Fruit fly (Drosophila melanogaster) whole organism, embryonic: Measurements from ENCODE around the gene CG11865.

ENCODE experiments used
- Bgb ChIP-seq: fragments of 200-800 bp; sonication (Bioruptor generic); IDR thresholded peaks from 2 replicates; pipeline ENCODE4 v1.3.6; 2022; ENCODE audit warnings: missing biosample characterization, missing genetic modification characterization; ENCODE audit not compliant: partially characterized antibody
- CG1024 ChIP-seq: fragments of 200-800 bp; sonication (Bioruptor generic); IDR thresholded peaks from 2 replicates; pipeline ENCODE4 v1.3.6; 2022; ENCODE audit warnings: missing biosample characterization, missing genetic modification characterization
- CG10431 ChIP-seq: fragments of 200-800 bp; sonication (Bioruptor generic); optimal IDR thresholded peaks from 3 replicates; lab custom pipeline; 2018; ENCODE audit warnings: missing biosample characterization, mild to moderate bottlenecking, missing genetic modification characterization
- CG10565 ChIP-seq: fragments of 200-800 bp; sonication (Bioruptor generic); optimal IDR thresholded peaks from 3 replicates; lab custom pipeline; 2016; ENCODE audit warnings: missing biosample characterization, mild to moderate bottlenecking, missing genetic modification characterization
- CG10979 ChIP-seq: fragments of 200-800 bp; sonication (Bioruptor generic); optimal IDR thresholded peaks from 2 replicates; lab custom pipeline; 2018; ENCODE audit warnings: missing biosample characterization, mild to moderate bottlenecking, missing genetic modification characterization, moderate library complexity
- CG11398 ChIP-seq: fragments of 200-800 bp; sonication (Bioruptor generic); optimal IDR thresholded peaks from 2 replicates; lab custom pipeline; 2016; ENCODE audit warnings: missing biosample characterization, missing genetic modification characterization
- CG12659 ChIP-seq: fragments of 200-800 bp; sonication (Bioruptor generic); optimal IDR thresholded peaks from 3 replicates; lab custom pipeline; 2017; ENCODE audit warnings: mild to moderate bottlenecking, missing biosample characterization, missing genetic modification reagents, missing genetic modification characterization
- CG13287 ChIP-seq: fragments of 200-800 bp; sonication (Bioruptor generic); IDR thresholded peaks from 2 replicates; pipeline ENCODE4 v1.3.6; 2022; ENCODE audit warnings: missing biosample characterization, missing genetic modification characterization; ENCODE audit not compliant: partially characterized antibody
- CG13296 ChIP-seq: fragments of 200-800 bp; sonication (Bioruptor generic); optimal IDR thresholded peaks from 3 replicates; lab custom pipeline; 2018; ENCODE audit warnings: missing biosample characterization, mild to moderate bottlenecking, missing genetic modification characterization
- CG15696 ChIP-seq: fragments of 200-800 bp; sonication (Bioruptor generic); optimal IDR thresholded peaks from 2 replicates; lab custom pipeline; 2019; ENCODE audit warnings: missing biosample characterization, mild to moderate bottlenecking, missing genetic modification characterization, moderate library complexity
- CG17361 ChIP-seq: fragments of 200-800 bp; sonication (Bioruptor generic); IDR thresholded peaks from 3 replicates; pipeline ENCODE4 v1.3.6; 2022; ENCODE audit warnings: missing biosample characterization, missing genetic modification characterization
- CG34376 ChIP-seq: fragments of 200-800 bp; sonication (Bioruptor generic); optimal IDR thresholded peaks from 2 replicates; lab custom pipeline; 2018; ENCODE audit warnings: missing biosample characterization, mild to moderate bottlenecking, missing genetic modification characterization
- Camta ChIP-seq: fragments of 200-800 bp; sonication (Bioruptor generic); optimal IDR thresholded peaks from 2 replicates; lab custom pipeline; 2016; ENCODE audit warnings: missing biosample characterization, missing genetic modification characterization
- D19A ChIP-seq: fragments of 200-800 bp; optimal IDR thresholded peaks from 3 replicates; lab custom pipeline; 2019; ENCODE audit warnings: missing biosample characterization, mild to moderate bottlenecking, missing genetic modification characterization, moderate library complexity
- Deaf1 ChIP-seq: fragments of 200-800 bp; optimal IDR thresholded peaks from 3 replicates; lab custom pipeline; 2019; ENCODE audit warnings: missing biosample characterization, mild to moderate bottlenecking, missing genetic modification characterization, moderate library complexity
- Dek ChIP-seq: fragments of 200-800 bp; sonication (Bioruptor generic); optimal IDR thresholded peaks from 3 replicates; lab custom pipeline; 2019; ENCODE audit warnings: missing biosample characterization, mild to moderate bottlenecking, missing genetic modification characterization, moderate library complexity
- Eip74EF ChIP-seq, 2 experiments: fragments of 200-800 bp in 1 of 2; fragments of >200 bp in 1 of 2; sonication (Bioruptor generic) in 1 of 2; optimal IDR thresholded peaks; 2 replicates each; lab custom pipeline; 2017 to 2019; ENCODE audit warnings: missing biosample characterization in 2 of 2, missing genetic modification characterization in 2 of 2, mild to moderate bottlenecking in 1 of 2, moderate library complexity in 1 of 2
- Ets65A ChIP-seq: fragments of 200-800 bp; sonication (Bioruptor generic); peaks from one replicate; lab custom pipeline; 2016; ENCODE audit warnings: missing biosample characterization, missing genetic modification characterization
- Jarid2 ChIP-seq: fragments of 200-800 bp; sonication (Bioruptor generic); optimal IDR thresholded peaks from 3 replicates; lab custom pipeline; 2017; ENCODE audit warnings: mild to moderate bottlenecking, missing biosample characterization, missing genetic modification reagents, missing genetic modification characterization
- Lim3 ChIP-seq: fragments of 200-800 bp; sonication (Bioruptor generic); IDR thresholded peaks from 2 replicates; pipeline ENCODE4 v1.3.6; 2022; ENCODE audit warnings: missing biosample characterization, missing genetic modification characterization
- Lpt ChIP-seq: fragments of >200 bp; optimal IDR thresholded peaks from 2 replicates; lab custom pipeline; 2018; ENCODE audit warnings: missing biosample characterization, missing genetic modification characterization
- MBD-R2 ChIP-seq: fragments of 200-800 bp; sonication (Bioruptor generic); IDR thresholded peaks from 2 replicates; pipeline ENCODE4 v1.3.6; 2022; ENCODE audit warnings: missing biosample characterization, missing genetic modification characterization
- Mad ChIP-seq: fragments of 200-800 bp; sonication (Bioruptor generic); optimal IDR thresholded peaks from 2 replicates; lab custom pipeline; 2016; ENCODE audit warnings: missing biosample characterization, missing genetic modification characterization
- Med ChIP-seq: fragments of 200-800 bp; sonication (Bioruptor generic); peaks from one replicate; lab custom pipeline; 2016; ENCODE audit warnings: missing biosample characterization, missing genetic modification characterization, mild to moderate bottlenecking, inconsistent platforms, moderate library complexity
- NC2β ChIP-seq: fragments of 200-800 bp; sonication (Bioruptor generic); optimal IDR thresholded peaks from 2 replicates; lab custom pipeline; 2016; ENCODE audit warnings: missing biosample characterization, missing genetic modification characterization
- Nf-YC ChIP-seq: fragments of 200-800 bp; optimal IDR thresholded peaks from 3 replicates; lab custom pipeline; 2019; ENCODE audit warnings: missing biosample characterization, mild to moderate bottlenecking, missing genetic modification characterization, moderate library complexity
- Pdp1 ChIP-seq, 2 experiments: fragments of 200-800 bp; sonication (Bioruptor generic); optimal IDR thresholded peaks; 3 replicates each; lab custom pipeline; 2016; ENCODE audit warnings: missing biosample characterization in 2 of 2, missing genetic modification characterization in 2 of 2, mild to moderate bottlenecking in 1 of 2, moderate library complexity in 1 of 2
- az2 ChIP-seq: fragments of 200-800 bp; sonication (Bioruptor generic); optimal IDR thresholded peaks from 3 replicates; lab custom pipeline; 2016; ENCODE audit warnings: missing biosample characterization, missing genetic modification characterization
- cas ChIP-seq: fragments of 200-800 bp; sonication (Bioruptor generic); IDR thresholded peaks from 2 replicates; pipeline ENCODE4 v1.3.6; 2022; ENCODE audit warnings: missing biosample characterization, missing genetic modification characterization
- chm ChIP-seq: fragments of 200-800 bp; sonication (Bioruptor generic); IDR thresholded peaks from 2 replicates; pipeline ENCODE4 v1.3.6; 2022; ENCODE audit warnings: missing biosample characterization, missing genetic modification characterization
- crc ChIP-seq: fragments of 200-800 bp; sonication (Bioruptor generic); optimal IDR thresholded peaks from 2 replicates; lab custom pipeline; 2016; ENCODE audit warnings: missing biosample characterization, missing genetic modification characterization
- cwo ChIP-seq: fragments of 200-800 bp; sonication (Bioruptor generic); optimal IDR thresholded peaks from 3 replicates; lab custom pipeline; 2017; ENCODE audit warnings: missing biosample characterization, missing genetic modification characterization, mild to moderate bottlenecking, moderate library complexity, missing genetic modification reagents
- dan ChIP-seq: fragments of 200-800 bp; sonication (Bioruptor generic); IDR thresholded peaks from 2 replicates; pipeline ENCODE4 v1.3.6; 2022; ENCODE audit warnings: missing biosample characterization, missing genetic modification characterization
- esg ChIP-seq: fragments of 200-800 bp; sonication (Bioruptor generic); conservative IDR thresholded peaks from 2 replicates; pipeline ENCODE4 v1.3.6; 2022; ENCODE audit warnings: missing biosample characterization, missing genetic modification characterization
- gfzf ChIP-seq: fragments of 200-800 bp; sonication (Bioruptor generic); optimal IDR thresholded peaks from 2 replicates; lab custom pipeline; 2016; ENCODE audit warnings: missing biosample characterization, mild to moderate bottlenecking, missing genetic modification characterization, moderate library complexity
- grau ChIP-seq: fragments of 200-800 bp; optimal IDR thresholded peaks from 3 replicates; lab custom pipeline; 2019; ENCODE audit warnings: missing biosample characterization, mild to moderate bottlenecking, missing genetic modification characterization, moderate library complexity
- gro ChIP-seq: fragments of 200-800 bp; sonication (Bioruptor generic); optimal IDR thresholded peaks from 2 replicates; lab custom pipeline; 2016; ENCODE audit warnings: missing biosample characterization, missing genetic modification characterization
- inv ChIP-seq: fragments of 200-800 bp; sonication (Bioruptor generic); IDR thresholded peaks from 2 replicates; pipeline ENCODE4 v1.3.6; 2022; ENCODE audit warnings: missing biosample characterization, missing genetic modification characterization; ENCODE audit not compliant: partially characterized antibody
- ken ChIP-seq: fragments of 200-800 bp; sonication (Bioruptor generic); IDR thresholded peaks from 3 replicates; pipeline ENCODE4 v1.3.6; 2022; ENCODE audit warnings: missing biosample characterization, missing genetic modification characterization
- lab ChIP-seq: fragments of 200-800 bp; sonication (Bioruptor generic); optimal IDR thresholded peaks from 3 replicates; lab custom pipeline; 2017; ENCODE audit warnings: missing biosample characterization, missing genetic modification characterization, mild to moderate bottlenecking, moderate library complexity, missing genetic modification reagents
- lmd ChIP-seq: fragments of 200-800 bp; sonication (Bioruptor generic); IDR thresholded peaks from 2 replicates; pipeline ENCODE4 v1.3.6; 2022; ENCODE audit warnings: missing biosample characterization, missing genetic modification characterization
- mirr ChIP-seq: fragments of 200-800 bp; sonication (Bioruptor generic); optimal IDR thresholded peaks from 3 replicates; lab custom pipeline; 2018; ENCODE audit warnings: missing biosample characterization, mild to moderate bottlenecking, missing genetic modification characterization
- p53 ChIP-seq: fragments of 200-800 bp; sonication (Bioruptor generic); optimal IDR thresholded peaks from 2 replicates; lab custom pipeline; 2016; ENCODE audit warnings: missing biosample characterization, missing genetic modification characterization
- pum ChIP-seq: fragments of 200-800 bp; sonication (Bioruptor generic); optimal IDR thresholded peaks from 2 replicates; lab custom pipeline; 2016; ENCODE audit warnings: missing biosample characterization, missing genetic modification characterization
- salm ChIP-seq: fragments of 200-800 bp; sonication (Bioruptor generic); optimal IDR thresholded peaks from 2 replicates; lab custom pipeline; 2018; ENCODE audit warnings: missing biosample characterization, mild to moderate bottlenecking, missing genetic modification characterization
- sd ChIP-seq: fragments of 200-800 bp; sonication (Bioruptor generic); optimal IDR thresholded peaks from 3 replicates; lab custom pipeline; 2018; ENCODE audit warnings: missing biosample characterization, mild to moderate bottlenecking, missing genetic modification characterization, moderate library complexity
- sna ChIP-seq: fragments of 200-800 bp; sonication (Bioruptor generic); IDR thresholded peaks from 2 replicates; pipeline ENCODE4 v1.3.6; 2022; ENCODE audit warnings: missing biosample characterization, missing genetic modification characterization; ENCODE audit not compliant: partially characterized antibody
- trem ChIP-seq: fragments of 200-800 bp; optimal IDR thresholded peaks from 3 replicates; lab custom pipeline; 2019; ENCODE audit warnings: missing biosample characterization, mild to moderate bottlenecking, missing genetic modification characterization, moderate library complexity
- wdn ChIP-seq: fragments of 200-800 bp; sonication (Bioruptor generic); IDR thresholded peaks from 2 replicates; pipeline ENCODE4 v1.3.6; 2022; ENCODE audit warnings: missing biosample characterization, missing genetic modification characterization
- zfh1 ChIP-seq: fragments of 200-800 bp; sonication (Bioruptor generic); IDR thresholded peaks from 3 replicates; pipeline ENCODE4 v1.3.6; 2022; ENCODE audit warnings: missing biosample characterization, missing genetic modification characterization

Gene CG11865

DNA sequence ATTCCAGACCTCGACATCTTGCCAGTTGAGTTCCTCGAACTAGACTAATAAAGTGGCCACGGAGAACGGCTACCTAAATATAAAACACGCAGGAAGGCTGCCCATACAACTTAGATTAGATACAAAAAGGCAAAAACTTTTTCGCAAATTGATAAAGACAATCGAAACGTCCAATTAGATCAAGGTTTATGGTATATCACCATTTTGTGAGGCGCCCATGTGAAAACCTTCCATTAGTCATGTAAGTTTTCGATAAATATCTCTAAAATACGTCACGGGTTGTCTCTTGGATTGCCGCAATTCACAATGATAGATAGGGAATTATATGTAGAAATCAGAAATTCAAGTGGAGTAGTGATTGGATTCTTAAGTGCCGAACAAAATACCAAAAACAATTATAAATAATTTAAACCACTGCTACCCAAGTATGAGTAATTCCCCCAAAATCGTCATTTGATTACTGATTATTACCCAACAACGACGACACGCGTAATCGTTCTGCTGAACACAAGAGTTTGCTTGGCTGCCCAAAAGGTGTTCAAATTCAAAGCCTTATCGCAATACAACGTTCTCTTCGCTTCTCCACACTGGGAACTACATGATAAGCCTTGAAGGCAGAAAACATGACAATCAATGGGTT lies 5.0 kb upstream of the CG11865 start, which contains the start of gene CG15255 (continued):
- TF ChIP-seq Deaf1 (tag; lab: Kevin White, UChicago), result no peak
- TF ChIP-seq lmd (GFP tag; lab: Robert Waterston, UW), result no peak
- TF ChIP-seq esg (GFP tag; lab: Robert Waterston, UW), result no peak
- no peak for TF ChIP-seq pum (GFP tag; lab: Kevin White, UChicago)
- no peak for TF ChIP-seq cwo (GFP tag; lab: Kevin White, UChicago)
- no peak for TF ChIP-seq sna (GFP tag; lab: Robert Waterston, UW)
- no peak for TF ChIP-seq CG12659 (GFP tag; lab: Kevin White, UChicago)
- peak; percentile 56 for TF ChIP-seq Ets65A (GFP tag; lab: Kevin White, UChicago)
- no peak for TF ChIP-seq Camta (GFP tag; lab: Kevin White, UChicago)
- peak; percentile 86 for TF ChIP-seq mirr (GFP tag; lab: Kevin White, UChicago)
- no peak for TF ChIP-seq Mad
- TF ChIP-seq inv (GFP tag; lab: Robert Waterston, UW), result no peak
- TF ChIP-seq Med (GFP tag; lab: Kevin White, UChicago), result no peak
- no peak for TF ChIP-seq az2 (GFP tag; lab: Kevin White, UChicago)
- no peak for TF ChIP-seq CG1024 (GFP tag; lab: Robert Waterston, UW)
- no peak for TF ChIP-seq CG17361
- TF ChIP-seq grau (tag; lab: Kevin White, UChicago), result no peak
- TF ChIP-seq lab (GFP tag; lab: Kevin White, UChicago), result peak; percentile 4
- TF ChIP-seq Bgb (GFP tag; lab: Robert Waterston, UW), result no peak
- peak; percentile 67 for TF ChIP-seq CG34376 (GFP tag; lab: Kevin White, UChicago)
- no peak for TF ChIP-seq CG10979 (tag; lab: Kevin White, UChicago)
- no peak for TF ChIP-seq Eip74EF (GFP tag; optimal IDR thresholded peaks at IDR 0.05; lab: Kevin White, UChicago)
- TF ChIP-seq CG10565 (GFP tag; lab: Kevin White, UChicago), result no peak
- no peak for TF ChIP-seq NC2β (GFP tag; lab: Kevin White, UChicago)
- no peak for TF ChIP-seq Dek (tag; lab: Kevin White, UChicago)
- no peak for TF ChIP-seq CG10431 (GFP tag; lab: Kevin White, UChicago)
- no peak for TF ChIP-seq Jarid2 (GFP tag; lab: Kevin White, UChicago)
- no peak for TF ChIP-seq crc (GFP tag; lab: Kevin White, UChicago)
- peak; percentile 24; the same call in 1 of the 2 replicates for TF ChIP-seq Lim3 (GFP tag; lab: Robert Waterston, UW)
- no peak for TF ChIP-seq wdn (GFP tag; lab: Robert Waterston, UW)
- peak; percentile 62 for TF ChIP-seq sd
- TF ChIP-seq CG13287 (GFP tag; lab: Robert Waterston, UW), result no peak
- TF ChIP-seq D19A, result no peak
- no peak for TF ChIP-seq chm (GFP tag; lab: Robert Waterston, UW)
- no peak for TF ChIP-seq salm (tag; lab: Kevin White, UChicago)
- no peak for TF ChIP-seq Nf-YC
- TF ChIP-seq CG13296 (GFP tag; lab: Kevin White, UChicago), result no peak
- TF ChIP-seq gfzf (GFP tag; lab: Kevin White, UChicago), result no peak
- peak in 1 of 2 experiments; percentile 90 for TF ChIP-seq Pdp1 (GFP tag; optimal IDR thresholded peaks at IDR 0.05; lab: Kevin White, UChicago)
- no peak for TF ChIP-seq p53 (GFP tag; lab: Kevin White, UChicago)
- no peak for TF ChIP-seq zfh1 (GFP tag; lab: Robert Waterston, UW)
- TF ChIP-seq trem (tag; lab: Kevin White, UChicago), result no peak
- TF ChIP-seq ken (GFP tag; lab: Robert Waterston, UW), result no peak
- TF ChIP-seq MBD-R2 (GFP tag; lab: Robert Waterston, UW), result no peak
- TF ChIP-seq Lpt (GFP tag; lab: Kevin White, UChicago), result no peak
- peak; percentile 3 for TF ChIP-seq gro (GFP tag; lab: Kevin White, UChicago)
- TF ChIP-seq CG15696 (tag; lab: Kevin White, UChicago), result no peak
- TF ChIP-seq CG11398 (GFP tag; lab: Kevin White, UChicago), result no peak
- no peak for TF ChIP-seq dan
- no peak for TF ChIP-seq cas (GFP tag; lab: Robert Waterston, UW)
